Fruit fly (Drosophila melanogaster): ENCODE results near the gene CG34116.

dm6 chr3L:19844507-19844906 lies 38.7 kb upstream of the CG34116 start:
- TF ChIP-seq CG8632 (GFP tag; optimal IDR thresholded peaks at IDR 0.05) (no peak), CG15336 (GFP tag; IDR thresholded peaks at IDR 0.05) (no peak)
